Worm (Caenorhabditis elegans): ENCODE data around the gene trxr-2.

trxr-2 gene

DNA sequence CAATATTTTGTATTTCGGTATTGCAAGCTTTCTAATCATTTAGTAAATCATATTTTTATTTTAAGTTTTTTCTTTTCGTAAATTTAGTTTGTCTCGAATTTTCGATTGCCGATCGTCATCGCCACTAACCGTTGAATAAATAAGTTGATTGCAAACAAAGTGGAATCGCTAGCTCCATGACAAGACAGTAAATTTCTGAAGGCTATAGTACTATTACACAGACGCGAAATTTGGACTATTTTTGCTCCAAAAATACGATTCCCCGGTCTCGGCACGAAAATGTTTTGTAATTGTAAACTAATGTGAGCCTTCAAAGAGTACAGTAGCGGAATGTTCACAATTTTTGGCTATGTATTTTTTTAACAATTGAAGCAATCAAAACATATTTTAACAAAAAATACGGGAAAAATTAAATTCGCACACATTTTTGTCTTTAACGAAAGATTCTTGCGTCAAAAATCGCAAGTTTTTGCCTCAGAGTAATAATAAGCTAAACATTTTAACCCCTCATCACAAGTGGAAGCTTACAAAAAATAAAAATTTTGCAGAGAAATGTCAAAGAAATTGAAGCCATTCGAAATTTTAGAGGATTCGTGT is 1.9 kb upstream of the trxr-2 start, which contains the start of gene tpk-1:
Gene tpk-1 (plus strand): TSS at position 547 of the 597 bp plus-strand sequence.
- TF ChIP-seq ztf-16 (tag; optimal IDR thresholded peaks at IDR 0.05), result no peak
- no peak for TF ChIP-seq ceh-18 (tag; optimal IDR thresholded peaks at IDR 0.05)
- TF ChIP-seq hlh-8 (tag; optimal IDR thresholded peaks at IDR 0.05), result no peak
- TF ChIP-seq C38D4.7 (GFP tag; optimal IDR thresholded peaks at IDR 0.05), result no peak
- TF ChIP-seq dve-1 (tag; optimal IDR thresholded peaks at IDR 0.05), result no peak
- no peak for TF ChIP-seq sdc-2 (tag; optimal IDR thresholded peaks at IDR 0.05)
- no peak for TF ChIP-seq elt-2 (tag; optimal IDR thresholded peaks at IDR 0.05)
- no peak for TF ChIP-seq tbx-7 (tag; optimal IDR thresholded peaks at IDR 0.05)
- no peak for TF ChIP-seq nhr-11 (tag; optimal IDR thresholded peaks at IDR 0.05)
- TF ChIP-seq rnt-1 (tag; optimal IDR thresholded peaks at IDR 0.05), result no peak
- no peak for TF ChIP-seq unc-55 (GFP tag; optimal IDR thresholded peaks at IDR 0.05)
- no peak for TF ChIP-seq ets-4 (tag; optimal IDR thresholded peaks at IDR 0.05)
- no peak for TF ChIP-seq ceh-31 (tag; optimal IDR thresholded peaks at IDR 0.05)

DNA sequence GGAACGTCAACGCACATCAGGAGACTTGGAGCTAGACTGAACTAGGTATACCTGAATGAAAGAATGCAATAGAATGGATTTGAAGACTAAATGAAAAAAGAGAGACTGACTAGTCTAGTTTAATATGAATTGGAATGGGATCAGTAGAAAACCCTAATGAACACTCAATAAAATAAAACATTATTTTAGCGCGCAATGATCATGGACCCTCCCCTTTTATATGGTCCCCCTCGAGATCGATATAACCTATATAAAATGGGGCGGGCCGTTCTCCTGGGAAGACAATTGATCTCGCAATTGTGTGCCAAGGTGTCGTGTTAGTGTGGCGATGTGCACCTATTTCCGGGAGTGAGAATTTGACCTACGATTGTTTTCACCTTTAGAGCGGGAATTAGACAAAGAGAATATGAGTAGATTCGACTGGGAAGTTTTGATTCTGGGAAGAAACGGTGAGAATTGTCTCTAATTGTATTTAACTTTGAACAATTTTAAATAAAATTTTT is 4.4 kb downstream of the trxr-2 start, which contains the start of gene cdc-25.3:
Gene cdc-25.3 (minus strand): TSS at position 51 of the 503 bp plus-strand sequence.
- TF ChIP-seq ceh-30 (tag; optimal IDR thresholded peaks at IDR 0.05) (no peak), tbx-7 (tag; optimal IDR thresholded peaks at IDR 0.05) (no peak), fkh-10 (GFP tag; optimal IDR thresholded peaks at IDR 0.05) (no peak), lim-6 (tag; optimal IDR thresholded peaks at IDR 0.05) (no peak), unc-86 (tag; optimal IDR thresholded peaks at IDR 0.05) (no peak), ref-2 (tag; optimal IDR thresholded peaks at IDR 0.05) (no peak), rnt-1 (tag; optimal IDR thresholded peaks at IDR 0.05) (no peak), unc-55 (GFP tag; optimal IDR thresholded peaks at IDR 0.05) (no peak), pat-9 (tag; optimal IDR thresholded peaks at IDR 0.05) (no peak), hlh-8 (tag; optimal IDR thresholded peaks at IDR 0.05) (no peak), ttx-3 (tag; optimal IDR thresholded peaks at IDR 0.05) (no peak)

DNA sequence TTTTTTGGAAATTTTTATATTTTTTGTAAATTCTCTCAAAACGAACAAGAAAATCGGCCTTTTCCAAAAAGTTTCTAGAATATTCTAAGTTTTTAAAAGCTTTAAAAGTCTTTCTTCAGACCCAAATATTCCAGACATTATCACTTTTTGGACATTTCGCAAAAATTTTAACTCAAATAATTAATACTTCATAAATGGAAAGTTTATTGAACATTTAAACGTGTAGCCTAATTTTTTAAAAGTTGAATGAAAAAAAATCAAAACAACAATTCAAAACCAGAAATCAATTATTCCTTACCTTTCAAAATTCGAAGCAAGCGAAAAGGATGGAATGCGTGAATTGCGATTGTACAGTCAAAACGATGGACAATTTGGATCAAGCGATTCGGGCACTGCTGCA is 6.2 kb downstream of the trxr-2 start, which contains the start of gene ZK637.15:
Gene ZK637.15 (plus strand): TSS at position 301 of the 400 bp plus-strand sequence.
- no peak for TF ChIP-seq hlh-13 (GFP tag; optimal IDR thresholded peaks at IDR 0.05)
- no peak for TF ChIP-seq pag-3 (tag; optimal IDR thresholded peaks at IDR 0.05; ENCODE audit: borderline replicate concordance)
- no peak for TF ChIP-seq madf-2 (tag; optimal IDR thresholded peaks at IDR 0.05)
- TF ChIP-seq hlh-30 (tag; optimal IDR thresholded peaks at IDR 0.05; ENCODE audit: insufficient read depth), result no peak
- no peak for TF ChIP-seq tbx-2 (tag; optimal IDR thresholded peaks at IDR 0.05)
- no peak for TF ChIP-seq nhr-232 (tag; optimal IDR thresholded peaks at IDR 0.05)
- TF ChIP-seq che-1 (tag; optimal IDR thresholded peaks at IDR 0.05), result no peak
- no peak for TF ChIP-seq ceh-19 (GFP tag; optimal IDR thresholded peaks at IDR 0.05)
- no peak for TF ChIP-seq hlh-6 (tag; optimal IDR thresholded peaks at IDR 0.05)
- no peak for TF ChIP-seq dmd-4 (tag; optimal IDR thresholded peaks at IDR 0.05; ENCODE audit: borderline replicate concordance)
- TF ChIP-seq pha-2 (tag; optimal IDR thresholded peaks at IDR 0.05), result no peak
- TF ChIP-seq Y22D7AL.16 (tag; optimal IDR thresholded peaks at IDR 0.05), result no peak
- TF ChIP-seq ztf-16 (tag; optimal IDR thresholded peaks at IDR 0.05), result no peak
- no peak for TF ChIP-seq tbx-7 (tag; optimal IDR thresholded peaks at IDR 0.05)
- TF ChIP-seq odd-2 (tag; optimal IDR thresholded peaks at IDR 0.05), result no peak
- TF ChIP-seq npax-4 (tag; optimal IDR thresholded peaks at IDR 0.05), result no peak
- TF ChIP-seq hlh-15 (tag; optimal IDR thresholded peaks at IDR 0.05), result no peak
- TF ChIP-seq sox-4 (tag; optimal IDR thresholded peaks at IDR 0.05), result no peak
- no peak for TF ChIP-seq pha-4 (tag; optimal IDR thresholded peaks at IDR 0.05)
- TF ChIP-seq lin-11 (tag; optimal IDR thresholded peaks at IDR 0.05), result no peak
